Worm (Caenorhabditis elegans): ENCODE results near the gene Y41D4B.4.

- no peak for TF ChIP-seq T22C8.4 (GFP tag; IDR thresholded peaks at IDR 0.05)
- TF ChIP-seq ztf-29 (GFP tag; IDR thresholded peaks at IDR 0.05) = no peak
- TF ChIP-seq ref-1 (GFP tag; conservative IDR thresholded peaks at IDR 0.05) = no peak
- TF ChIP-seq cog-1 (tag; optimal IDR thresholded peaks at IDR 0.05) = no peak
- TF ChIP-seq tab-1 (GFP tag; IDR thresholded peaks at IDR 0.05) = no peak
Measured at ce11 chrIV:1660735-1661134, 825 bp downstream of the Y41D4B.4 start.
